Worm (Caenorhabditis elegans) whole organism, L3 larva: ENCODE measurements around the gene F25E5.8.

Experiments used
- R02D3.7 ChIP-seq: fragments of 150-350 bp; optimal IDR thresholded peaks from 2 replicates; lab custom pipeline; 2014; ENCODE audit warnings: missing biosample characterization, missing genetic modification characterization
- aly-2 ChIP-seq: fragments of 150-350 bp; optimal IDR thresholded peaks from 2 replicates; lab custom pipeline; 2014; ENCODE audit warnings: missing biosample characterization, missing genetic modification characterization
- ama-1 ChIP-seq: fragments of 150-350 bp; optimal IDR thresholded peaks from 2 replicates; lab custom pipeline; 2018
- ceh-16 ChIP-seq: sonication (generic microtip); optimal IDR thresholded peaks from 2 replicates; lab custom pipeline; 2017; ENCODE audit warnings: missing biosample characterization, missing genetic modification characterization
- daf-12 ChIP-seq: fragments of 150-350 bp; optimal IDR thresholded peaks from 2 replicates; lab custom pipeline; 2014; ENCODE audit warnings: missing biosample characterization, missing genetic modification reagents, missing genetic modification characterization
- egl-27 ChIP-seq: sonication (generic microtip); optimal IDR thresholded peaks from 4 replicates; lab custom pipeline; 2017; ENCODE audit warnings: missing biosample characterization, missing genetic modification reagents, missing genetic modification characterization
- egl-5 ChIP-seq: fragments of 150-350 bp; optimal IDR thresholded peaks from 2 replicates; lab custom pipeline; 2017; ENCODE audit warnings: missing biosample characterization, missing genetic modification reagents, missing genetic modification characterization, inconsistent platforms
- elt-1 ChIP-seq: fragments of 150-350 bp; optimal IDR thresholded peaks from 2 replicates; lab custom pipeline; 2014; ENCODE audit warnings: missing biosample characterization, missing genetic modification characterization
- elt-3 ChIP-seq, 3 experiments: fragments of 150-350 bp in 1 of 3; sonication (generic microtip) in 2 of 3; optimal IDR thresholded peaks; 2 replicates in 2 of 3; 4 replicates in 1 of 3; lab custom pipeline; 2014 to 2017; ENCODE audit warnings: missing biosample characterization in 3 of 3, missing genetic modification characterization in 3 of 3
- fkh-10 ChIP-seq: sonication (generic microtip); optimal IDR thresholded peaks from 2 replicates; lab custom pipeline; 2017; ENCODE audit warnings: missing biosample characterization, missing genetic modification reagents, missing genetic modification characterization
- fkh-2 ChIP-seq: fragments of 150-350 bp; optimal IDR thresholded peaks from 2 replicates; lab custom pipeline; 2014; ENCODE audit warnings: missing biosample characterization, missing genetic modification reagents, missing genetic modification characterization
- fos-1 ChIP-seq: fragments of 150-350 bp; optimal IDR thresholded peaks from 2 replicates; lab custom pipeline; 2014; ENCODE audit warnings: missing biosample characterization, missing genetic modification characterization
- hmg-11 ChIP-seq: sonication (generic microtip); optimal IDR thresholded peaks from 2 replicates; lab custom pipeline; 2016; ENCODE audit warnings: missing genetic modification characterization, missing compliant biosample characterization
- jun-1 ChIP-seq: fragments of 150-350 bp; optimal IDR thresholded peaks from 2 replicates; lab custom pipeline; 2014; ENCODE audit warnings: missing biosample characterization, missing genetic modification reagents, missing genetic modification characterization
- lin-15B ChIP-seq: fragments of 150-350 bp; optimal IDR thresholded peaks from 2 replicates; lab custom pipeline; 2014; ENCODE audit warnings: missing biosample characterization, missing genetic modification characterization
- lin-39 ChIP-seq: fragments of 150-350 bp; optimal IDR thresholded peaks from 2 replicates; lab custom pipeline; 2018; ENCODE audit warnings: missing biosample characterization, missing genetic modification reagents, missing genetic modification characterization
- lsy-12 ChIP-seq: sonication (generic microtip); optimal IDR thresholded peaks from 2 replicates; lab custom pipeline; 2016; ENCODE audit warnings: mild to moderate bottlenecking, missing genetic modification characterization, missing compliant biosample characterization
- mdl-1 ChIP-seq: fragments of 150-350 bp; optimal IDR thresholded peaks from 2 replicates; lab custom pipeline; 2014; ENCODE audit warnings: missing biosample characterization, missing genetic modification characterization
- mml-1 ChIP-seq: fragments of 150-350 bp; sonication (generic microtip); optimal IDR thresholded peaks from 3 replicates; lab custom pipeline; 2014; ENCODE audit warnings: missing biosample characterization, missing genetic modification characterization
- nfya-1 ChIP-seq: sonication (generic microtip); optimal IDR thresholded peaks from 2 replicates; lab custom pipeline; 2017; ENCODE audit warnings: missing genetic modification characterization, mild to moderate bottlenecking, missing compliant biosample characterization, antibody characterized with exemption, moderate library complexity; ENCODE audit not compliant: insufficient read depth
- nhr-11 ChIP-seq: fragments of 150-350 bp; optimal IDR thresholded peaks from 2 replicates; lab custom pipeline; 2014; ENCODE audit warnings: missing biosample characterization, missing genetic modification characterization
- nhr-12 ChIP-seq: fragments of 150-350 bp; optimal IDR thresholded peaks from 2 replicates; lab custom pipeline; 2014; ENCODE audit warnings: missing biosample characterization, missing genetic modification characterization
- nhr-23 ChIP-seq: fragments of 150-350 bp; optimal IDR thresholded peaks from 2 replicates; lab custom pipeline; 2014; ENCODE audit warnings: missing biosample characterization, missing genetic modification reagents, missing genetic modification characterization
- nhr-237 ChIP-seq: fragments of 150-350 bp; optimal IDR thresholded peaks from 2 replicates; lab custom pipeline; 2014; ENCODE audit warnings: missing biosample characterization, missing genetic modification characterization
- nhr-25 ChIP-seq: sonication (generic microtip); optimal IDR thresholded peaks from 2 replicates; lab custom pipeline; 2017; ENCODE audit warnings: missing biosample characterization, missing genetic modification characterization
- nhr-28 ChIP-seq: fragments of 150-350 bp; optimal IDR thresholded peaks from 2 replicates; lab custom pipeline; 2014; ENCODE audit warnings: missing biosample characterization, missing genetic modification characterization
- nhr-43 ChIP-seq: sonication (generic microtip); optimal IDR thresholded peaks from 2 replicates; lab custom pipeline; 2016; ENCODE audit warnings: mild to moderate bottlenecking, missing genetic modification characterization, missing compliant biosample characterization; ENCODE audit not compliant: poor library complexity, severe bottlenecking
- nhr-76 ChIP-seq: fragments of 150-350 bp; sonication (generic microtip); optimal IDR thresholded peaks from 5 replicates; lab custom pipeline; 2014; ENCODE audit warnings: missing biosample characterization, missing genetic modification characterization
- pha-4 ChIP-seq: fragments of 150-350 bp; optimal IDR thresholded peaks from 2 replicates; lab custom pipeline; 2014; ENCODE audit warnings: missing biosample characterization, missing genetic modification reagents, missing genetic modification characterization
- pqm-1 ChIP-seq: fragments of 150-350 bp; optimal IDR thresholded peaks from 2 replicates; lab custom pipeline; 2017; ENCODE audit warnings: missing biosample characterization, missing genetic modification characterization, inconsistent platforms
- sea-2 ChIP-seq: fragments of 150-350 bp; sonication (generic microtip); optimal IDR thresholded peaks from 4 replicates; lab custom pipeline; 2014; ENCODE audit warnings: missing biosample characterization, missing genetic modification reagents, missing genetic modification characterization
- skn-1 ChIP-seq: fragments of 150-350 bp; optimal IDR thresholded peaks from 2 replicates; lab custom pipeline; 2014; ENCODE audit warnings: missing biosample characterization, missing genetic modification characterization
- snpc-4 ChIP-seq: fragments of 150-350 bp; optimal IDR thresholded peaks from 2 replicates; lab custom pipeline; 2014; ENCODE audit warnings: missing biosample characterization, missing genetic modification characterization
- tbx-2 ChIP-seq: sonication (generic microtip); optimal IDR thresholded peaks from 2 replicates; lab custom pipeline; 2016; ENCODE audit warnings: mild to moderate bottlenecking, missing genetic modification characterization, missing compliant biosample characterization
- unc-39 ChIP-seq: sonication (generic microtip); optimal IDR thresholded peaks from 4 replicates; lab custom pipeline; 2017; ENCODE audit warnings: missing biosample characterization, missing genetic modification characterization
- unc-62 ChIP-seq: fragments of 150-350 bp; sonication (generic microtip); optimal IDR thresholded peaks from 4 replicates; lab custom pipeline; 2014; ENCODE audit warnings: missing biosample characterization, missing genetic modification reagents, missing genetic modification characterization
- zag-1 ChIP-seq: fragments of 150-350 bp; optimal IDR thresholded peaks from 2 replicates; lab custom pipeline; 2014; ENCODE audit warnings: missing biosample characterization, missing genetic modification characterization
- ztf-11 ChIP-seq: fragments of 150-350 bp; optimal IDR thresholded peaks from 2 replicates; lab custom pipeline; 2014; ENCODE audit warnings: missing biosample characterization, missing genetic modification characterization
- ztf-4 ChIP-seq: fragments of 150-350 bp; optimal IDR thresholded peaks from 2 replicates; lab custom pipeline; 2014; ENCODE audit warnings: missing biosample characterization, missing genetic modification characterization

Gene F25E5.8

DNA sequence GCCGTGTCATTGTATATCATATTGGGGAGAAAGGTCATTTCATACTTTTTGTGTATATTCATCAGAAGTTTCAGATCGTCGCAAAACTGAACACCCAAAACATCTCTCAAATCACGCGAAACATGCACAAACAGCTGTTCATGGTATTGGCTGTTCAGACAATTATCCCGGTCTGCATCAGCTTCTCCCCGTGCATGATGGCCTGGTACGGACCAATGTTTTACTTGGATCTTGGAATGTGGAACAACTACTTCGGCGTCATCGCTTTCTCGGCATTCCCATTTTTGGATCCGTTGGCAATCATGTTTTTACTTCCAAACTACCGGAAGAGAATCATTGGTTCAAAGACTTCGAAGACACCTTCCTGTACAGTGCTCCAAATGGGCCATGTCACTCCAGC, 32.2 kb upstream of the F25E5.8 start:
- no peak for TF ChIP-seq fos-1 (tag; lab: Kevin White, UChicago)

DNA sequence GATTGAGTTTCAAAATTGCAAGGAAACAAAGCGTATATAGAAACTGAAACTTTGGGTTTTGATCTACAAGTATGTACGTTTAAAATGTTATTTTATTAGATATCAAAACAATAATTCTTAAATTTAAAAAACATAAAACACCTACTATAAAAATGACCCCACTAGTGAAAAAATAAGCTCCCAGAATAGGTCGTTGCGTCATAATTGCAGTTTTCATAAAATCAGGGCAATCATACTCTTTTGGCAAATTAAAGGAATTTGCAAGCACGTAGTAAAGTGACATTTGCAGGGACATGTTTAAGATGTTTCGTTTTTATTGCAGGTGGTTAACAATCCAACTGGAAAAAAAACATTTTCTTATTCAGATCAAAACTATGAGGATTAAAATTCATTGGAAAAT, 27.2 kb upstream of the F25E5.8 start, which contains the start of gene srt-6:
Gene srt-6 (minus strand): TSS at position 295 of the 400 bp plus-strand sequence.
- no peak for TF ChIP-seq elt-1 (tag; lab: Kevin White, UChicago)
- TF ChIP-seq lin-39 = no peak
- TF ChIP-seq aly-2 (tag; lab: Kevin White, UChicago) = no peak
- no peak for TF ChIP-seq lin-15B (tag; lab: Kevin White, UChicago)
- no peak for TF ChIP-seq jun-1 (tag; lab: Kevin White, UChicago)
- TF ChIP-seq daf-12 (tag; lab: Kevin White, UChicago) = no peak
- no peak for TF ChIP-seq egl-5 (tag; lab: Kevin White, UChicago)
- no peak for TF ChIP-seq mdl-1 (tag; lab: Kevin White, UChicago)
- no peak for TF ChIP-seq nhr-11 (tag; lab: Kevin White, UChicago)
- TF ChIP-seq pha-4 (tag; lab: Kevin White, UChicago) = no peak
- TF ChIP-seq mml-1 (tag; lab: Kevin White, UChicago) = no peak
- no peak for TF ChIP-seq R02D3.7 (tag; lab: Kevin White, UChicago)
- no peak for TF ChIP-seq snpc-4 (tag; lab: Kevin White, UChicago)
- TF ChIP-seq nhr-12 = no peak
- TF ChIP-seq skn-1 (tag; lab: Kevin White, UChicago) = no peak
- TF ChIP-seq ztf-4 = no peak
- TF ChIP-seq nhr-28 = no peak

ce11 chrV:7409599-7409998, 26.1 kb upstream of the F25E5.8 start, which contains the start of gene R13D7.2:
TSS of gene R13D7.2 (plus strand) at chrV:7409899.
- TF ChIP-seq nhr-23 (tag; lab: Kevin White, UChicago) (no peak), ama-1 (no peak), nhr-43 (tag; lab: Kevin White, UChicago) (no peak), unc-39 (tag; lab: Kevin White, UChicago) (no peak), nhr-237 (tag; lab: Kevin White, UChicago) (no peak), jun-1 (tag; lab: Kevin White, UChicago) (no peak), elt-1 (tag; lab: Kevin White, UChicago) (no peak), pqm-1 (tag; lab: Kevin White, UChicago) (no peak), pha-4 (tag; lab: Kevin White, UChicago) (no peak), nhr-76 (tag; lab: Kevin White, UChicago) (no peak)

DNA sequence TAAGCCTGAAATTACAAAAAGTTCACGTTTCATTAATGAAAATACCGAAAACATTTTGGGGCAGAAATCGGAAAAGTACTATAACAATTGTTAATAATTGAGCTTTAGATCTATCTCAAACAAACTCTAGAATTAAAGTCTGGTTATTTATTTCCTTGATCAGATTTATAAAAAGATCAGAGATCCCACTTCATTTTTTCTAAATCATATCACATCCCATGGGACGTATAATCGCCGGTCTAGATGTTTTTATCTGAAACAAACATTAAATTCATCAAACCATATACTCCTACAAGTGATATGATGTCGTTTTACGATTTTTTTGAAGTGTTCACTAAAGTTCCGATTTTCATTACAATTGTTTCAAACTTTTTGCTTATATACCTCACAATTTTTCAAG, 24.0 kb upstream of the F25E5.8 start, which contains the start of gene str-41:
Gene str-41 (plus strand): TSS at position 301 of the 400 bp plus-strand sequence.
- no peak for TF ChIP-seq ceh-16
- no peak for TF ChIP-seq mdl-1 (tag; lab: Kevin White, UChicago)
- TF ChIP-seq nhr-43 (tag; lab: Kevin White, UChicago) = no peak
- no peak for TF ChIP-seq ama-1
- TF ChIP-seq fkh-2 = no peak
- no peak for TF ChIP-seq snpc-4 (tag; lab: Kevin White, UChicago)
- TF ChIP-seq sea-2 = no peak
- no peak for TF ChIP-seq lin-39
- TF ChIP-seq nhr-11 (tag; lab: Kevin White, UChicago) = no peak
- no peak for TF ChIP-seq daf-12 (tag; lab: Kevin White, UChicago)
- no peak for TF ChIP-seq lin-15B (tag; lab: Kevin White, UChicago)
- TF ChIP-seq elt-1 (tag; lab: Kevin White, UChicago) = no peak
- no peak for TF ChIP-seq fkh-10 (GFP tag; lab: Kevin White, UChicago)
- TF ChIP-seq nhr-12 = no peak
- no peak for TF ChIP-seq elt-3 (tag; optimal IDR thresholded peaks at IDR 0.05; lab: Kevin White, UChicago)
- TF ChIP-seq hmg-11 (tag; lab: Kevin White, UChicago) = no peak
- TF ChIP-seq, all 47 proteins: peak for 0

DNA sequence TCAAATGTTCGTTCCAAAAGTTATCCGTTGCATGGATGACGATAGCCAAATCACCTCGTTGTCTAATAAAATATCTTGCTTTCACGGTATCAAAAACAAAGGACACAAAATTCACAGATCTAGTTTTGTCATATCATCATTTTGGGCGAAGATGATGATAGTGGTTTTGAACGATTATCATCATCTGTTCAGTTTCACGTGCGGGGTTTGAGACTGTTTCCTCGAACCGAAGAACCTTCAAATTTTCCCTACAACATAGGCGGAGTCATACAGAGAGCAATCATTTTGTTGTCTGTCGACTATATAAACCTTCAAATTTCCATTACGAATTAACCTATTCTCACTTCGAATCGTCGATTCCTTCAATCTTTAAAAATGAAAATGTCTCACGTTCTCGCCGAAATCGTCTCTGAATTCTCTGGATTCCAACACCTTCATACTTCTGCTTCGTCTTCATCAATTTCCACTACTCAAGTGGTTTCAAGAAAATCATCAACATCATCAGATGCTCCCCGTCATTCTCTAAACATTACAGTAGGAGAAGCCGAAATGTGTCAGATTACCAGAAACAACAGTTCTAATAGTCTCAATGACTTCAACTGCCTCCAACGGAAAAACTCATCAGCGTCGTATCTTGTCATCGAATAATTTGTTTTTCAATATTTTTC, 22.5 kb upstream of the F25E5.8 start, which contains the start of gene F18E3.11:
Gene F18E3.11 (plus strand): TSS at position 376 of the 668 bp plus-strand sequence.
- TF ChIP-seq nfya-1 (tag; lab: Kevin White, UChicago) = no peak
- TF ChIP-seq ztf-11 (tag; lab: Kevin White, UChicago) = no peak
- no peak for TF ChIP-seq pha-4 (tag; lab: Kevin White, UChicago)
- TF ChIP-seq elt-3 (tag; optimal IDR thresholded peaks at IDR 0.05; lab: Kevin White, UChicago) = peak in 1 of 3 experiments; percentile 23
- no peak for TF ChIP-seq daf-12 (tag; lab: Kevin White, UChicago)
- TF ChIP-seq zag-1 (tag; lab: Kevin White, UChicago) = no peak
- no peak for TF ChIP-seq nhr-76 (tag; lab: Kevin White, UChicago)
- peak; percentile 71 for TF ChIP-seq nhr-25 (tag; lab: Kevin White, UChicago)
- no peak for TF ChIP-seq ceh-16
- TF ChIP-seq snpc-4 (tag; lab: Kevin White, UChicago) = no peak
- TF ChIP-seq nhr-23 (tag; lab: Kevin White, UChicago) = peak; percentile 71
- no peak for TF ChIP-seq egl-5 (tag; lab: Kevin White, UChicago)
- TF ChIP-seq lin-15B (tag; lab: Kevin White, UChicago) = no peak
- TF ChIP-seq ztf-4 = no peak
- TF ChIP-seq mdl-1 (tag; lab: Kevin White, UChicago) = no peak
- no peak for TF ChIP-seq fkh-2
- no peak for TF ChIP-seq sea-2
- TF ChIP-seq hmg-11 (tag; lab: Kevin White, UChicago) = no peak
- TF ChIP-seq nhr-237 (tag; lab: Kevin White, UChicago) = no peak
- TF ChIP-seq R02D3.7 (tag; lab: Kevin White, UChicago) = no peak
- TF ChIP-seq ama-1 = peak; percentile 84
- TF ChIP-seq nhr-28 = no peak
- TF ChIP-seq lin-39 = no peak
- no peak for TF ChIP-seq egl-27 (tag; lab: Kevin White, UChicago)
- no peak for TF ChIP-seq tbx-2 (tag; lab: Kevin White, UChicago)
- no peak for TF ChIP-seq aly-2 (tag; lab: Kevin White, UChicago)
- TF ChIP-seq nhr-43 (tag; lab: Kevin White, UChicago) = peak; percentile 84
- no peak for TF ChIP-seq mml-1 (tag; lab: Kevin White, UChicago)
- TF ChIP-seq lsy-12 (tag; lab: Kevin White, UChicago) = no peak
- TF ChIP-seq unc-62 = no peak
